Fruit fly (Drosophila melanogaster): ENCODE data around the gene Vml.

The Vml gene

dm6 chrX:2321900-2322555 lies 46.4 kb downstream of the Vml start (continued):
- TF ChIP-seq otp (GFP tag; IDR thresholded peaks at IDR 0.05) (0 out of 3 replicates have a peak, but pooled peaks have one; percentile 42), CG7271 (tag; optimal IDR thresholded peaks at IDR 0.05) (no peak), croc (GFP tag; conservative IDR thresholded peaks at IDR 0.05) (no peak), CG8924 (tag; optimal IDR thresholded peaks at IDR 0.05) (peak; percentile 67), shn (GFP tag; optimal IDR thresholded peaks at IDR 0.05) (peak; percentile 47), ro (GFP tag; IDR thresholded peaks at IDR 0.05) (no peak), CG14014 (GFP tag; IDR thresholded peaks at IDR 0.05) (peak; percentile 76), chn (GFP tag; optimal IDR thresholded peaks at IDR 0.05) (peak; percentile 57), HHEX (GFP tag; optimal IDR thresholded peaks at IDR 0.05) (peak; percentile 40), kni (GFP tag; optimal IDR thresholded peaks at IDR 0.05) (no peak), CG13894 (tag; optimal IDR thresholded peaks at IDR 0.05) (no peak), zen (tag; optimal IDR thresholded peaks at IDR 0.05) (no peak), CG17568 (GFP tag; optimal IDR thresholded peaks at IDR 0.05) (no peak), CG3407 (GFP tag; optimal IDR thresholded peaks at IDR 0.05) (no peak), tx (GFP tag; optimal IDR thresholded peaks at IDR 0.05) (no peak), sd (tag; optimal IDR thresholded peaks at IDR 0.05) (no peak), CG14710 (tag; optimal IDR thresholded peaks at IDR 0.05) (no peak), sr (GFP tag; IDR thresholded peaks at IDR 0.05) (0 out of 3 replicates have a peak, but pooled peaks have one; percentile 4), CG13123 (GFP tag; optimal IDR thresholded peaks at IDR 0.05) (no peak), CG14667 (GFP tag; IDR thresholded peaks at IDR 0.05) (peak; percentile 34; the same call in 1 of the 2 replicates), Side (GFP tag; optimal IDR thresholded peaks at IDR 0.05) (peak; percentile 16), mld (GFP tag; IDR thresholded peaks at IDR 0.05; ENCODE audit: partially characterized antibody) (no peak), CG18764 (GFP tag; optimal IDR thresholded peaks at IDR 0.05) (no peak), pum (GFP tag; optimal IDR thresholded peaks at IDR 0.05) (no peak), twi (tag; optimal IDR thresholded peaks at IDR 0.05) (peak; percentile 21), CG14860 (GFP tag; IDR thresholded peaks at IDR 0.05; ENCODE audit: partially characterized antibody) (no peak), CG4328 (GFP tag; optimal IDR thresholded peaks at IDR 0.05) (no peak), Sox102F (GFP tag; optimal IDR thresholded peaks at IDR 0.05) (peak; percentile 48), CG7786 (GFP tag; optimal IDR thresholded peaks at IDR 0.05) (peak; percentile 62), H15 (GFP tag; IDR thresholded peaks at IDR 0.05) (0 out of 3 replicates have a peak, but pooled peaks have one; percentile 28), CG12219 (GFP tag; optimal IDR thresholded peaks at IDR 0.05) (no peak), klu (GFP tag; IDR thresholded peaks at IDR 0.05) (peak; percentile 30; the same call in 1 of the 2 replicates), CG4360 (GFP tag; IDR thresholded peaks at IDR 0.05) (0 out of 2 replicates have a peak, but pooled peaks have one; percentile 31), oc (tag; optimal IDR thresholded peaks at IDR 0.05) (no peak), inv (GFP tag; IDR thresholded peaks at IDR 0.05; ENCODE audit: partially characterized antibody) (no peak), CG6175 (GFP tag; IDR thresholded peaks at IDR 0.05) (no peak), crp (GFP tag; optimal IDR thresholded peaks at IDR 0.05) (no peak), GATAe (GFP tag; conservative IDR thresholded peaks at IDR 0.05) (no peak), CG42726 (GFP tag; IDR thresholded peaks at IDR 0.05; ENCODE audit: partially characterized antibody) (no peak), CG16863 (GFP tag; optimal IDR thresholded peaks at IDR 0.05) (peak; percentile 47), CG2129 (GFP tag; IDR thresholded peaks at IDR 0.05; ENCODE audit: partially characterized antibody) (no peak), CG15601 (tag; optimal IDR thresholded peaks at IDR 0.05) (no peak), CG13624 (GFP tag; optimal IDR thresholded peaks at IDR 0.05) (peak; percentile 45), lmd (GFP tag; IDR thresholded peaks at IDR 0.05) (peak; percentile 67), CG4282 (GFP tag; optimal IDR thresholded peaks at IDR 0.05) (peak; percentile 38), CG1233 (GFP tag; optimal IDR thresholded peaks at IDR 0.05) (no peak), slp2 (GFP tag; optimal IDR thresholded peaks at IDR 0.05) (no peak), ac (GFP tag; optimal IDR thresholded peaks at IDR 0.05) (peak; percentile 15), zfh1 (GFP tag; IDR thresholded peaks at IDR 0.05) (peak; percentile 64; the same call in 2 of the 3 replicates)

All from whole organism, embryonic.